Worm (Caenorhabditis elegans) whole organism, L4/young adult: ENCODE results near the gene C12D5.9.

Experiments
- W03F9.2 ChIP-seq: fragments of 150-350 bp; optimal IDR thresholded peaks from 2 replicates; lab custom pipeline; 2014; ENCODE audit warnings: missing biosample characterization, missing genetic modification characterization
- dao-5 ChIP-seq: sonication (generic microtip); optimal IDR thresholded peaks from 2 replicates; lab custom pipeline; 2016; ENCODE audit warnings: missing genotype, missing genetic modification characterization, moderate library complexity, missing compliant biosample characterization
- him-1 ChIP-seq: sonication (generic microtip); optimal IDR thresholded peaks from 2 replicates; lab custom pipeline; 2016; ENCODE audit warnings: missing genotype, missing genetic modification reagents, missing genetic modification characterization, missing compliant biosample characterization

The C12D5.9 gene

ce11 chrV:7689888-7690287, at the start of gene C12D5.9:
TSS of gene C12D5.9 (minus strand) at chrV:7689988.
- TF ChIP-seq dao-5 (tag; lab: Kevin White, UChicago) (no peak), W03F9.2 (tag; lab: Kevin White, UChicago) (no peak), him-1 (no peak)

- no peak for TF ChIP-seq dao-5 (tag; lab: Kevin White, UChicago)
- TF ChIP-seq him-1, result no peak
- no peak for TF ChIP-seq W03F9.2 (tag; lab: Kevin White, UChicago)
These were observed 47.9 kb upstream of the C12D5.9 start, which contains the start of gene srr-9 for ce11 chrV:7737710-7738109. TSS of gene srr-9 (plus strand) at chrV:7738010.

DNA sequence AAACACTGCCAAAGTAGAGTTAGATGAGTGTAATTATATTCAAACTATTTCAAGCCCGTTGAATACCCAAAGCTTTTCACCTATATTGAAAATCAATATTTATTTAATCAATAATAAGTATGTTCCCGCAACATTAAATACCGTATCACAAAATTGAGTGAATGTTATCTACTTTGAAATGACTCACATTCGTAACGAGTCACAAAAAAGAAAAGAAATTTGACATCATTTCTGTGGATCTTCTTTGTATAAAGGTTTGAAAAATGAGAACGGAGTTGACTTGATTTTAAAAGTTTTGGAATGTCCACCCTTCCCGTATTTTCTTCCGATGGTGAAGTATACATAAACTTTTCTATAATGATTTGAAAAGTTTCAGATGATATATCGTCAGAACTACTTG, 45.5 kb upstream of the C12D5.9 start, which contains the start of gene srr-10:
srr-10 (plus strand) TSS at position 301 of the 400 bp plus-strand sequence.
- TF ChIP-seq dao-5 (tag; lab: Kevin White, UChicago) (no peak), him-1 (no peak), W03F9.2 (tag; lab: Kevin White, UChicago) (no peak)

DNA sequence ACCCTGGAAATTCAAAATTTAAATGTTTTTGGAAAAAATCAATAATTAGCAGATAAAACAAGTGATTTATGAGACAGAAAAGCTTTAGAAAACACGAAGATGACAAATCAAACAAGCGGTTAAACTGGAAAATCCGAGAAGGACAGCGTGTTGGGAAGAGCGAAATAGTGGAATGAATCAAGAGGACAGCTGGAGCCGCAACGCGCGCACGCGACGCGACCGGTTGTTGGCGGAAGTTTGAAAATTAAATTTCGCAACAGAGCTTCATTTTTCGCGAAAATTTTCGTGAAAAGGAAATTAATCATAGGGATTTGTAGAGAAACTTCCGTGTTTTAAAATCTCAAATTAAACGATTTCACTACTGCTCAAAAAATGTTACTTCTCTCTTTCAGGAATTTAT, 45.1 kb upstream of the C12D5.9 start, which contains the start of gene clic-1:
clic-1 (minus strand) TSS at position 3 of the 400 bp plus-strand sequence.
- TF ChIP-seq W03F9.2 (tag; lab: Kevin White, UChicago) (no peak), him-1 (peak; percentile 29)

DNA sequence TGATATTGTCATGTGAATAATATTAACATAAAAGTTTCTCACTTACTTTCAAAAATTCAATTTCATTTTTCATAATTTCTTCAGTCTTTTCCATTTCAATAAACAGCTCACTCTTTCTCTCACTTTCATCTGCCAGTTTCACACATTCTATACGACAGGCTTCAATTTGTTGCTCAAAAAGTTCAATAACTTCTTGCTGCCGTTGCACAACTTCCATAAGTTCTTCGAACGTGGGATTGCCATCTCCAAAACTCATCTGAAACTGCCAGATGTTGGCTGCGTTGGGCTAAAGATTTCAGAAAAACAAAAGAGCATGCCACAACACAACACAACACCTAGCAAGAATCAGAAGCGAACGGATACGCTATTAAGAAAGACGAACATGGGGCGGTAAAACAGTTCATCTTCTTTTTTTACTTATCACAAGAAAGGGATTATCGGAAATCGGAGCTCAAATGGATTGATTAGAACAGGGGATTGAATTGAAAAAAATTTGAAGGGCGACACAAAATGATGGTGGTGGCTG, 43.5 kb upstream of the C12D5.9 start:
- no peak for TF ChIP-seq him-1
- TF ChIP-seq W03F9.2 (tag; lab: Kevin White, UChicago), result no peak
- TF ChIP-seq dao-5 (tag; lab: Kevin White, UChicago), result no peak

ce11 chrV:7730488-7730887, 40.7 kb upstream of the C12D5.9 start:
- no peak for TF ChIP-seq him-1
- TF ChIP-seq dao-5 (tag; lab: Kevin White, UChicago), result no peak
- TF ChIP-seq W03F9.2 (tag; lab: Kevin White, UChicago), result no peak

ce11 chrV:7728679-7729027, 38.9 kb upstream of the C12D5.9 start, which contains the start of gene Y97E10C.1:
TSS of gene Y97E10C.1 (plus strand) at chrV:7728879.
- no peak for TF ChIP-seq him-1
- no peak for TF ChIP-seq dao-5 (tag; lab: Kevin White, UChicago)
- no peak for TF ChIP-seq W03F9.2 (tag; lab: Kevin White, UChicago)

ce11 chrV:7728003-7728678, 38.4 kb upstream of the C12D5.9 start:
- no peak for TF ChIP-seq W03F9.2 (tag; lab: Kevin White, UChicago)
- TF ChIP-seq him-1, result peak; percentile 87

DNA sequence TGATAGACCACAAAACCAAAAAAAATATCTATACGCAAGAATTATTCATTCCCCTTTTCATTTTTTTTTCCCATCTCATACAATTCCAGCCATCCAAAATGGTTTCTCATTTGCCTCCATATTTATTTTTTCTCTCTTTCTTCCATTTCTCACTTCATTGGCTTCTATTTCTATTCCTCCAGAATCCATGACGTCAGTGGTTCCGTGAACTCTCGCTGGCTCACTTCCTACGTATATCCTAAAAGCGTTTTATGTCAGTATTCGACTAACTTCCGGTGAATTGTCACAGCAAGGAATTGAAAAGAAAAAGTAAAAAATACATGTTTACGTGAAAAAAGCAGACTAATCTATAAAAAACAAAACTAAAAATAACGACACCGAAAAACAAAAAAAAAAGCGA, 37.1 kb upstream of the C12D5.9 start:
- no peak for TF ChIP-seq W03F9.2 (tag; lab: Kevin White, UChicago)
- no peak for TF ChIP-seq him-1
- TF ChIP-seq dao-5 (tag; lab: Kevin White, UChicago), result no peak

DNA sequence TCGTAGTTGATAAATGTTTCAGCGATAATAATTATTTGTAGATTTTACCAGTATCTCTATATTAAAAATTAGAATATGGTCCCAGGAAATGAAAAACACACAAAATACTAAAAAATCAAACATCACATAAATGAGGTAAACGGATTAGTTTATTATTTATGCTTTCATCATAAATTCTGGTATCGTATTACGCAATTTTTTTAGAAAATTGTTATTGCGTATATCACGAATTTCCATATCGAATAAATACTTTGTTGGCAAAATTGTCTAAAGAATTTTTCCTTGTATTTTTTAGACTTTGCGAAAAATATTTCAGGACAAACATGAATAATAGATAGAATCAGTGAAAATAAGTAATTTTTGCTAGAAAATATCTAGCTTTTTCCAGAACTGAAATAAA, 36.4 kb upstream of the C12D5.9 start:
- no peak for TF ChIP-seq W03F9.2 (tag; lab: Kevin White, UChicago)
- TF ChIP-seq dao-5 (tag; lab: Kevin White, UChicago), result no peak
- no peak for TF ChIP-seq him-1

ce11 chrV:7723967-7724544, 34.3 kb upstream of the C12D5.9 start, which contains the start of the genes ZK105.6 and ZK105.8:
TSS of gene ZK105.6 (minus strand) at chrV:7724067.
TSS of gene ZK105.8 (plus strand) at chrV:7724494.
- TF ChIP-seq W03F9.2 (tag; lab: Kevin White, UChicago) (no peak), dao-5 (tag; lab: Kevin White, UChicago) (no peak), him-1 (no peak)

DNA sequence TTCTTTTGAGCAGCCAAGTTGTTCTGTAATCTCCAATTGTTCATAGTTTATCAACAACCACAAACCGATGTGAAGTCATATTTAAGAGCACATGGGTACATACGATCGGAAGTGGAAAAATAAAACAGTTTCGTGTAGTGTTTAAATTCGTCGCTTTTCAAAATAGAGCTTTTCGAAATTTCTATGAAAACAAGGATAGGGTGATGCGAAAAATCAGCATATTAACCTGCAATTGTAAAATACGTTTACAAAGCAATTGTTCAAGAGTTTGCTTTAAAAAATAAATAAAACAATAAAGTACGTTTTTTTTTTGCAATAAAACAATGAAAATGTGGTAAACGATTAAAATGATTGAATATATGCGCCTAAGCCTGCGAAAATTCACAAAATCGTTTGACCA, 32.2 kb upstream of the C12D5.9 start, which contains the start of gene ZK105.14:
ZK105.14 (minus strand) TSS at position 101 of the 400 bp plus-strand sequence.
- TF ChIP-seq dao-5 (tag; lab: Kevin White, UChicago) (no peak), W03F9.2 (tag; lab: Kevin White, UChicago) (no peak), him-1 (no peak)

DNA sequence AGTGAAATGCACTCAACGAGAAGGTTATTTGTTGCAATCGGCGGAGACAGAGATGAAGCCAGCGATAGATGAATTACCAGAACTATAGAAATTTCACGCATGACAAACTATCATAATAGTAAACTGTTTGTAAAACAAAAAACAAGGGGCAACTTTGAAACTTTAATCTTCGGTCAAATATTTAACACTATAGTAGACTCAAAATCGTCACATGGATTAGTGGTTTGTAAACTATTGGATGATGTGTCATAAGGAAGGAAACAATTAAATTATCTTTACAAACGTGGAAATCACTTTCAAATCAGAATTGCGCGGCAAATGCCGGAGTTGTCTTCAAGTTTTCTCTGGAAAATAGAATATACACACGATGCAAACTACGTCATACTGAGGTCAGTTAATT, 27.8 kb upstream of the C12D5.9 start, which contains the start of gene ZK105.5:
ZK105.5 (minus strand) TSS at position 101 of the 400 bp plus-strand sequence.
- TF ChIP-seq him-1, result no peak
- TF ChIP-seq W03F9.2 (tag; lab: Kevin White, UChicago), result no peak
- no peak for TF ChIP-seq dao-5 (tag; lab: Kevin White, UChicago)

DNA sequence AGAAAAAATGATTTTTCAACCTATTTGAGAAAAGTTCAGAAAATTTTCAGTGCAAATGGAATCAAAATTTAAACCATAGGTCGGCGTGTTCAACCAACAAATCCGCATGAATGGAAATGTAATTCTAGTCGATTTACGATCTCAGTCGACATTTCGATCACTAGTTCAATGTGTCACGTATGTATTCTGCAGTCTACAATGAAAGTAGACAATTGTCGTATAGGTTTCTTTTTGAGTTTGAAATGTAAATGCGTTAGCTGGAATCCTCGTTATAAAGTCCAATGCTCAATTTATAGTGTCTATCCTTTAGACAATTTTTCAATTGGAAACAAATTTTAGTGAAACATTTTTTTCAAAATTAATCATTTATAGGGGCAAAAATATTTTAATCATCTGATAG, 26.2 kb upstream of the C12D5.9 start, which contains the start of gene ZK105.12:
ZK105.12 (minus strand) TSS at position 101 of the 400 bp plus-strand sequence.
- TF ChIP-seq him-1, result no peak
- TF ChIP-seq W03F9.2 (tag; lab: Kevin White, UChicago), result no peak
- TF ChIP-seq dao-5 (tag; lab: Kevin White, UChicago), result no peak
